Fruit fly (Drosophila melanogaster): ENCODE measurements around the gene Hk.

The Hk gene

dm6 chrX:10212687-10213329 lies 50.5 kb downstream of the Hk start, which contains the start of gene ATPsyndelta:
Gene ATPsyndelta (plus strand): TSS chrX:10212970.
- TF ChIP-seq dpn (GFP tag; optimal IDR thresholded peaks at IDR 0.05) (no peak), dmrt11E (tag; optimal IDR thresholded peaks at IDR 0.05) (no peak), CG32532 (GFP tag; IDR thresholded peaks at IDR 0.05) (no peak), crp (GFP tag; optimal IDR thresholded peaks at IDR 0.05) (no peak), NfI (GFP tag; optimal IDR thresholded peaks at IDR 0.05) (no peak), CG33213 (GFP tag; optimal IDR thresholded peaks at IDR 0.05) (no peak), Pdp1 (GFP tag; optimal IDR thresholded peaks at IDR 0.05) (peak in 1 of 2 experiments; percentile 93), Oli (tag; optimal IDR thresholded peaks at IDR 0.05) (no peak), BEAF-32 (GFP tag; optimal IDR thresholded peaks at IDR 0.05) (peak; percentile 63), CG12299 (tag; optimal IDR thresholded peaks at IDR 0.05) (no peak), zf30C (GFP tag; optimal IDR thresholded peaks at IDR 0.05) (no peak), CG6683 (GFP tag; optimal IDR thresholded peaks at IDR 0.05) (no peak), salm (tag; optimal IDR thresholded peaks at IDR 0.05) (no peak), gro (GFP tag; optimal IDR thresholded peaks at IDR 0.05) (no peak), Opbp (GFP tag; IDR thresholded peaks at IDR 0.05; ENCODE audit: partially characterized antibody) (no peak), pzg (GFP tag; optimal IDR thresholded peaks at IDR 0.05) (peak; percentile 17), Sry-δ (GFP tag; optimal IDR thresholded peaks at IDR 0.05) (no peak), CG8478 (optimal IDR thresholded peaks at IDR 0.05) (no peak), row (GFP tag; IDR thresholded peaks at IDR 0.05) (peak; percentile 25; the same call in 1 of the 3 replicates), ssp (GFP tag; IDR thresholded peaks at IDR 0.05) (no peak), Hr51 (GFP tag; optimal IDR thresholded peaks at IDR 0.05) (no peak), CG4617 (GFP tag; optimal IDR thresholded peaks at IDR 0.05; ENCODE audit: borderline replicate concordance) (peak; percentile 20), CG12391 (tag; optimal IDR thresholded peaks at IDR 0.05) (peak; percentile 24), CG14441 (GFP tag; IDR thresholded peaks at IDR 0.05) (no peak), tap (tag; optimal IDR thresholded peaks at IDR 0.05) (no peak), CG42726 (GFP tag; IDR thresholded peaks at IDR 0.05; ENCODE audit: partially characterized antibody) (no peak), CG12236 (GFP tag; optimal IDR thresholded peaks at IDR 0.05) (no peak), CG13624 (GFP tag; optimal IDR thresholded peaks at IDR 0.05) (no peak), Max (GFP tag; optimal IDR thresholded peaks at IDR 0.05) (no peak), Antp (GFP tag; optimal IDR thresholded peaks at IDR 0.05) (no peak), gfzf (GFP tag; optimal IDR thresholded peaks at IDR 0.05) (peak; percentile 48), CG1832 (GFP tag; optimal IDR thresholded peaks at IDR 0.05) (no peak), tgo (GFP tag; IDR thresholded peaks at IDR 0.05) (no peak), CG10267 (tag; optimal IDR thresholded peaks at IDR 0.05) (no peak), CG31224 (GFP tag; IDR thresholded peaks at IDR 0.05) (no peak), PHDP (tag; optimal IDR thresholded peaks at IDR 0.05) (no peak), CG3281 (GFP tag; optimal IDR thresholded peaks at IDR 0.05) (no peak), CG16863 (GFP tag; optimal IDR thresholded peaks at IDR 0.05) (no peak), sna (GFP tag; IDR thresholded peaks at IDR 0.05; ENCODE audit: partially characterized antibody) (no peak), sens (GFP tag) (peak; percentile 20), Sin3A (optimal IDR thresholded peaks at IDR 0.05) (no peak), CG17912 (GFP tag; optimal IDR thresholded peaks at IDR 0.05) (no peak), dati (GFP tag; IDR thresholded peaks at IDR 0.05) (no peak), Gsc (GFP tag; IDR thresholded peaks at IDR 0.05) (no peak), ase (GFP tag; IDR thresholded peaks at IDR 0.05) (no peak), CG14965 (GFP tag; optimal IDR thresholded peaks at IDR 0.05; ENCODE audit: borderline replicate concordance) (no peak), YL-1 (GFP tag; optimal IDR thresholded peaks at IDR 0.05) (peak; percentile 53), sug (tag; optimal IDR thresholded peaks at IDR 0.05) (no peak), CG13287 (GFP tag; IDR thresholded peaks at IDR 0.05; ENCODE audit: partially characterized antibody) (peak; percentile 54), CG18262 (tag; optimal IDR thresholded peaks at IDR 0.05) (no peak)

Data from whole organism, embryonic.